Worm (Caenorhabditis elegans): ENCODE data around the gene F43G6.16.

DNA sequence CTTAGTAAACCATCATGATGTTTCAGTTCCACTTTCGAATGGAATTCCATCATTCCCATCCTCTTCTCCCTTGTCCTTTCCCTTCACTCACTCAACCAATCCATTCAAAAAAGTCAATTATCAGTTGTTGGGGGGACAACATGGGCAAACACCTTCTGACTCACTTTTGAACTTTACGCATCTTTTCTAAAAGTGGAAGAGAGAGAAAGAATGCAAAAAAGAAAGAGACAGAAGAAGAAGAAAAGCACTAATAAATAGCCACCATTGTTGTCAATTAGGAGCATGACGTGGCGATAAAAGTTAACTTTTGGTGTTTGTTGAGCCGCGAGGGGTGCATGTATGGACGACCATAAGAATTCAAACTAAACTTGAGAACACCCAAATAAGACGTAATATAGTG lies 5.6 kb upstream of the F43G6.16 start:
- TF ChIP-seq nhr-11 (tag; optimal IDR thresholded peaks at IDR 0.05) (no peak), sma-3 (GFP tag; optimal IDR thresholded peaks at IDR 0.05) (no peak), elt-3 (tag; optimal IDR thresholded peaks at IDR 0.05) (no peak), lsy-2 (tag; optimal IDR thresholded peaks at IDR 0.05) (no peak), unc-39 (tag; optimal IDR thresholded peaks at IDR 0.05) (no peak), mdl-1 (tag; optimal IDR thresholded peaks at IDR 0.05) (no peak), C34F6.9 (tag; optimal IDR thresholded peaks at IDR 0.05) (no peak), F13H6.1 (tag; optimal IDR thresholded peaks at IDR 0.05) (no peak)

All from whole organism, L2 larva.